Worm (Caenorhabditis elegans) whole organism, young adult: ENCODE data around the gene iars-1.
A peak's percentile ranks its signal among the peaks of the same experiment; 100 is the strongest.
"Not testable (repeated sequence)": the region's sequence is repeated elsewhere in the genome, so short reads cannot be mapped to it uniquely, and the experiment has no call there.

Experiments used
- B0261.1 ChIP-seq: sonication (generic microtip); optimal IDR thresholded peaks from 2 replicates; lab custom pipeline; 2016; ENCODE audit warnings: mild to moderate bottlenecking, missing genetic modification characterization, moderate library complexity, missing compliant biosample characterization
- C17E4.6 ChIP-seq: fragments of 200-800 bp; sonication (Bioruptor generic); IDR thresholded peaks from 2 replicates; pipeline ENCODE4 v1.3.6; 2022; ENCODE audit warnings: missing genetic modification reagents, missing genetic modification characterization, missing compliant biosample characterization
- D2030.7 ChIP-seq: fragments of 200-800 bp; sonication (Bioruptor generic); IDR thresholded peaks from 2 replicates; pipeline ENCODE4 v1.3.6; 2022; ENCODE audit warnings: missing genetic modification reagents, missing genetic modification characterization, missing compliant biosample characterization
- F22D6.2 ChIP-seq: sonication (generic microtip); optimal IDR thresholded peaks from 2 replicates; lab custom pipeline; 2016; ENCODE audit warnings: mild to moderate bottlenecking, missing genetic modification characterization, missing compliant biosample characterization
- F23B12.7 ChIP-seq: sonication (generic microtip); optimal IDR thresholded peaks from 2 replicates; lab custom pipeline; 2017; ENCODE audit warnings: missing genetic modification characterization, mild to moderate bottlenecking, missing compliant biosample characterization, antibody characterized with exemption, moderate library complexity; ENCODE audit not compliant: insufficient read depth
- F33H1.4 ChIP-seq: fragments of 200-800 bp; sonication (Bioruptor generic); IDR thresholded peaks from 2 replicates; pipeline ENCODE4 v1.3.6; 2022; ENCODE audit warnings: missing genetic modification reagents, missing genetic modification characterization, missing compliant biosample characterization
- F37B4.10 ChIP-seq: fragments of 200-800 bp; sonication (Bioruptor generic); IDR thresholded peaks from 2 replicates; pipeline ENCODE4 v1.3.6; 2022; ENCODE audit warnings: missing genetic modification characterization, missing compliant biosample characterization
- F52B5.7 ChIP-seq: sonication (generic microtip); optimal IDR thresholded peaks from 2 replicates; lab custom pipeline; 2016; ENCODE audit warnings: mild to moderate bottlenecking, missing genetic modification characterization, missing compliant biosample characterization
- K12H6.12 ChIP-seq: fragments of 200-800 bp; sonication (Bioruptor generic); optimal IDR thresholded peaks from 2 replicates; lab custom pipeline; 2018; ENCODE audit warnings: mild to moderate bottlenecking, missing genetic modification characterization, missing compliant biosample characterization
- Y53F4B.3 ChIP-seq: fragments of 200-800 bp; sonication (Bioruptor generic); IDR thresholded peaks from 2 replicates; pipeline ENCODE4 v1.3.6; 2022; ENCODE audit warnings: missing genetic modification reagents, missing genetic modification characterization, missing compliant biosample characterization
- Y56A3A.18 ChIP-seq: fragments of 200-800 bp; sonication (Bioruptor generic); IDR thresholded peaks from 2 replicates; pipeline ENCODE4 v1.3.6; 2022; ENCODE audit warnings: missing genetic modification reagents, missing genetic modification characterization, missing compliant biosample characterization
- Y95B8A.8 ChIP-seq: fragments of 200-800 bp; sonication (Bioruptor generic); IDR thresholded peaks from 2 replicates; pipeline ENCODE4 v1.3.6; 2022; ENCODE audit warnings: missing genetic modification reagents, missing genetic modification characterization, missing compliant biosample characterization
- aptf-3 ChIP-seq: fragments of 200-800 bp; sonication (Bioruptor generic); IDR thresholded peaks from 2 replicates; pipeline ENCODE4 v1.3.6; 2022; ENCODE audit warnings: missing genetic modification characterization, missing compliant biosample characterization
- atf-7 ChIP-seq: sonication (generic microtip); optimal IDR thresholded peaks from 2 replicates; lab custom pipeline; 2017; ENCODE audit warnings: mild to moderate bottlenecking, missing genetic modification characterization, missing compliant biosample characterization
- attf-6 ChIP-seq: fragments of 200-800 bp; sonication (Bioruptor generic); IDR thresholded peaks from 2 replicates; pipeline ENCODE4 v1.3.6; 2022; ENCODE audit warnings: missing genetic modification reagents, missing genetic modification characterization, missing compliant biosample characterization
- bed-1 ChIP-seq: fragments of 200-800 bp; sonication (Bioruptor generic); IDR thresholded peaks from 2 replicates; pipeline ENCODE4 v1.3.6; 2022; ENCODE audit warnings: missing genetic modification reagents, missing genetic modification characterization, missing compliant biosample characterization
- cebp-1 ChIP-seq, 2 experiments: fragments of 200-800 bp in 1 of 2; sonication (Bioruptor generic) in 1 of 2; sonication (generic microtip) in 1 of 2; IDR thresholded peaks in 1 of 2; optimal IDR thresholded peaks in 1 of 2; 2 replicates each; pipeline versions ENCODE4 v1.3.6 to Lab custom; 2017 to 2022; ENCODE audit warnings: missing compliant biosample characterization in 2 of 2, missing genetic modification characterization in 2 of 2, mild to moderate bottlenecking in 1 of 2, missing genetic modification reagents in 1 of 2, moderate library complexity in 1 of 2
- cebp-2 ChIP-seq: fragments of 200-800 bp; sonication (Bioruptor generic); IDR thresholded peaks from 2 replicates; pipeline ENCODE4 v1.3.6; 2022; ENCODE audit warnings: missing genetic modification characterization, missing compliant biosample characterization
- ceh-27 ChIP-seq: fragments of 200-800 bp; sonication (Bioruptor generic); optimal IDR thresholded peaks from 2 replicates; lab custom pipeline; 2018; ENCODE audit warnings: mild to moderate bottlenecking, missing genetic modification characterization, moderate library complexity, missing compliant biosample characterization
- dox-1 ChIP-seq: fragments of 200-800 bp; sonication (Bioruptor generic); IDR thresholded peaks from 2 replicates; pipeline ENCODE4 v1.3.6; 2022; ENCODE audit warnings: missing genetic modification reagents, missing genetic modification characterization, missing compliant biosample characterization
- egl-44 ChIP-seq: fragments of 200-800 bp; sonication (Bioruptor generic); IDR thresholded peaks from 2 replicates; pipeline ENCODE4 v1.3.6; 2022; ENCODE audit warnings: missing genetic modification reagents, missing genetic modification characterization, missing compliant biosample characterization
- egrh-3 ChIP-seq: fragments of 200-800 bp; sonication (Bioruptor generic); IDR thresholded peaks from 2 replicates; pipeline ENCODE4 v1.3.6; 2022; ENCODE audit warnings: missing genetic modification reagents, missing genetic modification characterization, missing compliant biosample characterization
- ekl-4 ChIP-seq: fragments of 200-800 bp; sonication (Bioruptor generic); IDR thresholded peaks from 2 replicates; pipeline ENCODE4 v1.3.6; 2022; ENCODE audit warnings: missing genetic modification reagents, missing genetic modification characterization, missing compliant biosample characterization
- hmg-1.2 ChIP-seq: fragments of 200-800 bp; sonication (Bioruptor generic); IDR thresholded peaks from 2 replicates; pipeline ENCODE4 v1.3.6; 2022; ENCODE audit warnings: missing genetic modification reagents, missing genetic modification characterization, missing compliant biosample characterization
- hmg-20 ChIP-seq: fragments of 200-800 bp; sonication (Bioruptor generic); IDR thresholded peaks from 2 replicates; pipeline ENCODE4 v1.3.6; 2022; ENCODE audit warnings: missing genetic modification reagents, missing genetic modification characterization, missing compliant biosample characterization
- lin-26 ChIP-seq: fragments of 200-800 bp; sonication (Bioruptor generic); IDR thresholded peaks from 2 replicates; pipeline ENCODE4 v1.3.6; 2022; ENCODE audit warnings: missing genetic modification reagents, missing genetic modification characterization, missing compliant biosample characterization
- lsl-1 ChIP-seq: fragments of 200-800 bp; sonication (Bioruptor generic); optimal IDR thresholded peaks from 2 replicates; lab custom pipeline; 2018; ENCODE audit warnings: mild to moderate bottlenecking, missing genetic modification characterization, moderate library complexity, missing compliant biosample characterization
- madf-10 ChIP-seq: sonication (generic microtip); optimal IDR thresholded peaks from 2 replicates; lab custom pipeline; 2016; ENCODE audit warnings: mild to moderate bottlenecking, missing genetic modification characterization, missing compliant biosample characterization
- madf-6 ChIP-seq: fragments of 200-800 bp; sonication (Bioruptor generic); IDR thresholded peaks from 2 replicates; pipeline ENCODE4 v1.3.6; 2022; ENCODE audit warnings: missing genetic modification reagents, missing genetic modification characterization, missing compliant biosample characterization
- madf-8 ChIP-seq: fragments of 200-800 bp; sonication (Bioruptor generic); conservative IDR thresholded peaks from 2 replicates; pipeline ENCODE4 v1.3.6; 2022; ENCODE audit warnings: missing genetic modification reagents, missing genetic modification characterization, missing compliant biosample characterization
- mcd-1 ChIP-seq: fragments of 200-800 bp; sonication (Bioruptor generic); IDR thresholded peaks from 2 replicates; pipeline ENCODE4 v1.3.6; 2022; ENCODE audit warnings: missing genetic modification reagents, missing genetic modification characterization, missing compliant biosample characterization
- nfyb-1 ChIP-seq: fragments of 200-800 bp; sonication (Bioruptor generic); IDR thresholded peaks from 2 replicates; pipeline ENCODE4 v1.3.6; 2022; ENCODE audit warnings: missing genetic modification reagents, missing genetic modification characterization, missing compliant biosample characterization
- nhr-80 ChIP-seq: sonication (generic microtip); optimal IDR thresholded peaks from 2 replicates; lab custom pipeline; 2016; ENCODE audit warnings: missing genetic modification characterization, missing compliant biosample characterization
- nhr-90 ChIP-seq: sonication (generic microtip); optimal IDR thresholded peaks from 2 replicates; lab custom pipeline; 2016; ENCODE audit warnings: missing genotype, mild to moderate bottlenecking, missing genetic modification characterization, missing compliant biosample characterization
- rcor-1 ChIP-seq: fragments of 200-800 bp; sonication (Bioruptor generic); IDR thresholded peaks from 2 replicates; pipeline ENCODE4 v1.3.6; 2022; ENCODE audit warnings: missing genetic modification reagents, missing genetic modification characterization, missing compliant biosample characterization
- rpc-1 ChIP-seq, 2 experiments: fragments of 150-350 bp in 1 of 2; sonication (generic microtip) in 1 of 2; optimal IDR thresholded peaks; 2 replicates each; lab custom pipeline; 2014 to 2018; ENCODE audit warnings: missing biosample characterization in 1 of 2, missing genetic modification characterization in 1 of 2, missing genetic modification reagents in 1 of 2, missing genotype in 1 of 2
- sea-2 ChIP-seq: fragments of 200-800 bp; sonication (Bioruptor generic); IDR thresholded peaks from 2 replicates; pipeline ENCODE4 v1.3.6; 2022; ENCODE audit warnings: missing genetic modification characterization, missing compliant biosample characterization
- snpc-3.4 ChIP-seq: sonication (generic microtip); optimal IDR thresholded peaks from 2 replicates; lab custom pipeline; 2017; ENCODE audit warnings: missing genetic modification characterization, mild to moderate bottlenecking, missing compliant biosample characterization, antibody characterized with exemption, moderate library complexity, missing genotype, missing genetic modification reagents
- tbp1 ChIP-seq: fragments of 200-800 bp; sonication (Bioruptor generic); optimal IDR thresholded peaks from 2 replicates; lab custom pipeline; 2018; ENCODE audit warnings: mild to moderate bottlenecking, missing genetic modification characterization, missing compliant biosample characterization
- ztf-22 ChIP-seq: fragments of 200-800 bp; sonication (Bioruptor generic); optimal IDR thresholded peaks from 2 replicates; lab custom pipeline; 2018; ENCODE audit warnings: mild to moderate bottlenecking, missing genetic modification characterization, moderate library complexity, missing compliant biosample characterization
- ztf-28 ChIP-seq: fragments of 200-800 bp; sonication (Bioruptor generic); IDR thresholded peaks from 2 replicates; pipeline ENCODE4 v1.3.6; 2022; ENCODE audit warnings: missing genetic modification reagents, missing genetic modification characterization, missing compliant biosample characterization

iars-1 gene

DNA sequence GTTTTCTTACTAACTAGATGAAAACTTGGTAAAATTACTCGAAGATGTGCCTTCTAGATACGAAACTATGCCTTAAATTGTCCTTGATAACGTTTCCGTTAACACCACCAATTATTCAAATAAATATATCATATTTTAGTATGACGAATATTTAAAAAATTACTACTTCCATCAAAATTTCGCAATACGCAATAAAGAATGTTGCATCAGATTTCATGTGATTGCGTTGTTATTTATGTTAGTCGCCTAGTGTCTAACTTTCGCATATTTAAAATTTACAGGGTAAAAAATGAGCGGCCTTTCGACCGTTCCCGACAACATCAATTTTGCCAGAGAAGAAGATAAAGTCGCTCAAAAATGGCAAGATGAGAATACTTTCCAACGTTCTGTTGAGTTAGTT is at the start of gene iars-1:
TSS of gene iars-1 (plus strand) at position 276 of the 400 bp plus-strand sequence.
- TF ChIP-seq cebp-1 (GFP tag; IDR thresholded peaks at IDR 0.05; lab: Robert Waterston, UW): no peak; the same call in 1 of the 2 replicates
- TF ChIP-seq cebp-1 (tag; optimal IDR thresholded peaks at IDR 0.05; lab: Kevin White, UChicago): peak; percentile 82
- no peak for TF ChIP-seq snpc-3.4 (tag; lab: Kevin White, UChicago)

DNA sequence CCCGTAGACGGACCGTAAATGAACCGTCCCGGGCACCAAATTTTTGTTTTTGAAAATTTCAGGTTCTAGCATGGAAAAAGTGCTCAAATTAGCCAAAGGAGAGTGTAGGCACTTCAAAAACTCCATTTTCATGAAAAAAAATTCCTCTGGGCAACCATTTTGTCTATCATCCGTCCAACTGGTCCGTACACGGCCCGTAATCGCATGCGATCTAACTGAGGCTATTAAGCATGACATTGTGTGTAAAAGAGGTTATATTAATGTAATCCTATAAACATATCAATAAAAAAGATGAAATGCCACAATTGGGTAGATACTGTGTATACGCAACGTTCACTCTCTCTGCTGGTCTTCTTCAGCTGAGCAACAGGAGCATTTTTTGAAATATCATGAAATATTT is 45.8 kb upstream of the iars-1 start, which contains the start of gene R09E10.1:
TSS of gene R09E10.1 (minus strand) at position 101 of the 400 bp plus-strand sequence.
- not testable (repeated sequence) for TF ChIP-seq attf-6 (GFP tag; lab: Robert Waterston, UW); hmg-20 (GFP tag; lab: Robert Waterston, UW); F52B5.7 (tag; lab: Kevin White, UChicago)

DNA sequence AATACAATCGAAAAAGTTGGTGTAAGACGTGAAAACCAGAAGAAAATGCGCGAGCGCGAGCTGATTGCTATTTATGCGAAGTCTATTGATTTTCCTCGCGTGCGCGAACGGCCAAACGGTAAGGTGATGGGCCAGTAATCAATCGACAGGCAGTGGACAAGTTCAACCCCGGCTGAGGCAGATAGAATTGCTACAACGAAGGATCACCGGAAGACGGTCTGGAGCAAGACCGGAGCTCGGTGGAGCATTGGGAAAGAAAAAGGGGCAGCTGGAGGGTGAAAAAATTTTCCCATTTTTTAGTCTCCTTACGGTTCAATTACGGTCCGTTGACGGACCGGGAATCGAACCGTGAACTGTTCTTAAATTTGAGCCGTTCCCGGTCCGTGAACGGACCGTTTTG is 45.0 kb upstream of the iars-1 start:
- TF ChIP-seq D2030.7: peak; percentile 61
- peak; percentile 77; the same call in 1 of the 2 replicates for TF ChIP-seq aptf-3 (GFP tag; lab: Robert Waterston, UW)
- 0 out of 2 replicates have a peak, but pooled peaks have one; percentile 21 for TF ChIP-seq F37B4.10
- peak; percentile 65 for TF ChIP-seq dox-1 (GFP tag; lab: Robert Waterston, UW)
- TF ChIP-seq nfyb-1 (GFP tag; lab: Robert Waterston, UW): peak; percentile 73; the same call in 1 of the 2 replicates
- peak; percentile 91 for TF ChIP-seq lin-26 (GFP tag; lab: Robert Waterston, UW)
- peak; percentile 45 for TF ChIP-seq rcor-1 (GFP tag; lab: Robert Waterston, UW)
- TF ChIP-seq sea-2 (GFP tag; lab: Robert Waterston, UW): peak; percentile 76; the same call in 1 of the 2 replicates
- TF ChIP-seq egrh-3 (GFP tag; lab: Robert Waterston, UW): peak; percentile 35; the same call in 1 of the 2 replicates
- 0 out of 2 replicates have a peak, but pooled peaks have one; percentile 19 for TF ChIP-seq F33H1.4 (GFP tag; lab: Robert Waterston, UW)
- TF ChIP-seq B0261.1: peak; percentile 9
- TF ChIP-seq ztf-28 (GFP tag; lab: Robert Waterston, UW): 0 out of 2 replicates have a peak, but pooled peaks have one; percentile 67
- 0 out of 2 replicates have a peak, but pooled peaks have one; percentile 66 for TF ChIP-seq cebp-2
- 0 out of 2 replicates have a peak, but pooled peaks have one; percentile 19 for TF ChIP-seq cebp-1 (GFP tag; IDR thresholded peaks at IDR 0.05; lab: Robert Waterston, UW)
- TF ChIP-seq cebp-1 (tag; optimal IDR thresholded peaks at IDR 0.05; lab: Kevin White, UChicago); rpc-1 (optimal IDR thresholded peaks at IDR 0.05; lab: Kevin White, UChicago): not testable (repeated sequence)
- TF ChIP-seq rpc-1 (tag; optimal IDR thresholded peaks at IDR 0.05; lab: Kevin White, UChicago): peak; percentile 49
- TF ChIP-seq bed-1 (GFP tag; lab: Robert Waterston, UW): 0 out of 2 replicates have a peak, but pooled peaks have one; percentile 28
- TF ChIP-seq ekl-4: peak; percentile 42
- TF ChIP-seq egl-44 (GFP tag; lab: Robert Waterston, UW): peak; percentile 64; the same call in 1 of the 2 replicates
- TF ChIP-seq mcd-1 (GFP tag; lab: Robert Waterston, UW): peak; percentile 58
- 0 out of 2 replicates have a peak, but pooled peaks have one; percentile 27 for TF ChIP-seq attf-6 (GFP tag; lab: Robert Waterston, UW)
- 0 out of 2 replicates have a peak, but pooled peaks have one; percentile 14 for TF ChIP-seq Y95B8A.8 (GFP tag; lab: Robert Waterston, UW)
- TF ChIP-seq hmg-1.2 (GFP tag; lab: Robert Waterston, UW): peak; percentile 46

DNA sequence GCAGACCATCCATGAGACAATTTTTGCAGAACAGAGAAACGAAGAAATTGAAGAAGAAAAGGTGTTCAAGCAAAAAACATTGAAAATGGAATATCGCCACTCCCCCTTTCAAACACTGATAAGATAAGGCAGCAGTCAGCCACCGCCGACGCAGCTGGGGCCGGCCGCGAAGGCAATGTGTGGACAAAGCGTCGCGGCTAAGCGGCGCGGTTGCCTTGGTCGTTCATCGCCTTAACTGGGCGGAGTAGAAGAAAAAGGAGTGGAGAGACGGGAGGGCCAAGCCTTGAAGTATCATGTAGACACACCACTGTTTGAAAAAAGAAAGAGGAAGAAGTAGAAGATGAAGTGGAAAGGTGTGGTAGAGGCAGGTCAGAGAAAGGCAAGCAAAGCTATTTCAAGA is 37.4 kb upstream of the iars-1 start:
- peak; percentile 42 for TF ChIP-seq atf-7
- no peak for TF ChIP-seq Y53F4B.3 (GFP tag; lab: Robert Waterston, UW)
- no peak for TF ChIP-seq C17E4.6 (GFP tag; lab: Robert Waterston, UW)
- no peak for TF ChIP-seq tbp1 (GFP tag; lab: Kevin White, UChicago)
- no peak for TF ChIP-seq Y95B8A.8 (GFP tag; lab: Robert Waterston, UW)
- no peak for TF ChIP-seq Y56A3A.18 (GFP tag; lab: Robert Waterston, UW)
- TF ChIP-seq ceh-27 (GFP tag; lab: Kevin White, UChicago): peak; percentile 36
- no peak for TF ChIP-seq F22D6.2 (tag; lab: Kevin White, UChicago)
- no peak for TF ChIP-seq madf-10 (tag; lab: Kevin White, UChicago)
- TF ChIP-seq F23B12.7: no peak
- no peak for TF ChIP-seq egl-44 (GFP tag; lab: Robert Waterston, UW)
- TF ChIP-seq rpc-1 (optimal IDR thresholded peaks at IDR 0.05; lab: Kevin White, UChicago): no peak
- no peak for TF ChIP-seq rpc-1 (tag; optimal IDR thresholded peaks at IDR 0.05; lab: Kevin White, UChicago)
- TF ChIP-seq madf-8 (GFP tag; lab: Robert Waterston, UW): no peak
- TF ChIP-seq lsl-1: no peak
- no peak for TF ChIP-seq F52B5.7 (tag; lab: Kevin White, UChicago)
- TF ChIP-seq ztf-22 (GFP tag; lab: Kevin White, UChicago): peak; percentile 15
- no peak for TF ChIP-seq madf-6 (GFP tag; lab: Robert Waterston, UW)
- no peak for TF ChIP-seq nhr-90 (tag; lab: Kevin White, UChicago)
- TF ChIP-seq nhr-80 (tag; lab: Kevin White, UChicago): peak; percentile 75
- peak; percentile 5 for TF ChIP-seq K12H6.12 (tag; lab: Kevin White, UChicago)
